Worm (Caenorhabditis elegans) whole organism, L1 larva: ENCODE measurements around the gene Y66D12A.6.

Experiments
- C04F5.9 ChIP-seq: sonication (generic microtip); optimal IDR thresholded peaks from 2 replicates; lab custom pipeline; 2016; ENCODE audit warnings: missing genetic modification characterization, missing compliant biosample characterization
- C16A3.4 ChIP-seq: fragments of 150-350 bp; optimal IDR thresholded peaks from 2 replicates; lab custom pipeline; 2014; ENCODE audit warnings: missing biosample characterization, missing genetic modification characterization
- F16B12.6 ChIP-seq: fragments of 150-350 bp; optimal IDR thresholded peaks from 2 replicates; lab custom pipeline; 2014; ENCODE audit warnings: missing biosample characterization, missing genetic modification characterization
- alr-1 ChIP-seq: fragments of 200-800 bp; sonication (Bioruptor generic); optimal IDR thresholded peaks from 2 replicates; lab custom pipeline; 2018; ENCODE audit warnings: borderline replicate concordance, mild to moderate bottlenecking, missing genetic modification characterization, missing compliant biosample characterization
- blmp-1 ChIP-seq: fragments of 150-350 bp; optimal IDR thresholded peaks from 2 replicates; lab custom pipeline; 2014; ENCODE audit warnings: missing biosample characterization, missing genetic modification characterization
- ceh-63 ChIP-seq: fragments of 200-800 bp; sonication (Bioruptor generic); optimal IDR thresholded peaks from 2 replicates; lab custom pipeline; 2018; ENCODE audit warnings: mild to moderate bottlenecking, missing genetic modification characterization, missing compliant biosample characterization
- ceh-82 ChIP-seq, 3 experiments: fragments of 150-350 bp in 1 of 3; sonication (generic microtip) in 2 of 3; optimal IDR thresholded peaks; 2 replicates each; lab custom pipeline; 2014 to 2017; ENCODE audit warnings: missing biosample characterization in 3 of 3, missing genetic modification characterization in 3 of 3
- ceh-90 ChIP-seq: sonication (generic microtip); optimal IDR thresholded peaks from 2 replicates; lab custom pipeline; 2016; ENCODE audit warnings: missing genetic modification characterization, missing compliant biosample characterization
- ces-1 ChIP-seq: fragments of 150-350 bp; optimal IDR thresholded peaks from 2 replicates; lab custom pipeline; 2014; ENCODE audit warnings: missing biosample characterization, missing genetic modification reagents, missing genetic modification characterization
- dpl-1 ChIP-seq, 3 experiments: fragments of 150-350 bp in 2 of 3; sonication (generic microtip) in 1 of 3; optimal IDR thresholded peaks; 2 replicates each; lab custom pipeline; 2014 to 2017; ENCODE audit warnings: missing biosample characterization in 3 of 3, missing genetic modification characterization in 3 of 3, missing genetic modification reagents in 3 of 3
- efl-1 ChIP-seq, 4 experiments: fragments of 150-350 bp; optimal IDR thresholded peaks in 3 of 4; peaks in 1 of 4; 1 replicate in 1 of 4; 2 replicates in 3 of 4; lab custom pipeline; 2014; ENCODE audit warnings: missing biosample characterization in 2 of 4, missing genetic modification characterization in 2 of 4, missing genetic modification reagents in 2 of 4
- elt-3 ChIP-seq, 6 experiments: fragments of 150-350 bp in 1 of 6; sonication (generic microtip); optimal IDR thresholded peaks; 2 replicates each; lab custom pipeline; 2017 to 2018; ENCODE audit warnings: missing biosample characterization in 6 of 6, missing genetic modification characterization in 6 of 6, inconsistent platforms in 1 of 6
- hlh-17 ChIP-seq: fragments of 200-800 bp; sonication (Bioruptor generic); optimal IDR thresholded peaks from 2 replicates; lab custom pipeline; 2018; ENCODE audit warnings: missing genetic modification characterization, mild to moderate bottlenecking, missing compliant biosample characterization, moderate library complexity, borderline replicate concordance
- isw-1 ChIP-seq: fragments of 200-800 bp; sonication (Bioruptor generic); IDR thresholded peaks from 2 replicates; pipeline ENCODE4 v1.3.6; 2022; ENCODE audit warnings: missing genetic modification characterization, missing compliant biosample characterization
- lin-13 ChIP-seq: fragments of 150-350 bp; optimal IDR thresholded peaks from 2 replicates; lab custom pipeline; 2014; ENCODE audit warnings: missing biosample characterization, missing genetic modification reagents, missing genetic modification characterization
- lin-14 ChIP-seq: fragments of 200-800 bp; sonication (Bioruptor generic); optimal IDR thresholded peaks from 2 replicates; lab custom pipeline; 2018; ENCODE audit warnings: mild to moderate bottlenecking, missing genetic modification characterization, moderate library complexity, missing compliant biosample characterization
- lin-15B ChIP-seq: fragments of 150-350 bp; sonication (generic microtip); optimal IDR thresholded peaks from 3 replicates; lab custom pipeline; 2014; ENCODE audit warnings: missing biosample characterization, missing genetic modification characterization
- lin-35 ChIP-seq, 2 experiments: fragments of 150-350 bp; optimal IDR thresholded peaks; 2 replicates each; lab custom pipeline; 2014; ENCODE audit warnings: missing biosample characterization in 2 of 2, missing genetic modification characterization in 2 of 2, missing genetic modification reagents in 2 of 2
- lsy-2 ChIP-seq, 2 experiments: fragments of 150-350 bp; optimal IDR thresholded peaks; 2 replicates each; lab custom pipeline; 2014; ENCODE audit warnings: missing biosample characterization in 2 of 2, missing genetic modification characterization in 2 of 2
- mab-9 ChIP-seq: fragments of 200-800 bp; sonication (Bioruptor generic); IDR thresholded peaks from 2 replicates; pipeline ENCODE4 v1.3.6; 2022; ENCODE audit warnings: missing genetic modification reagents, missing genetic modification characterization, missing compliant biosample characterization
- mdl-1 ChIP-seq, 2 experiments: fragments of 150-350 bp; optimal IDR thresholded peaks; 2 replicates each; lab custom pipeline; 2014 to 2017; ENCODE audit warnings: missing biosample characterization in 2 of 2, missing genetic modification characterization in 2 of 2, inconsistent platforms in 1 of 2
- mep-1 ChIP-seq: fragments of 150-350 bp; optimal IDR thresholded peaks from 2 replicates; lab custom pipeline; 2014; ENCODE audit warnings: missing biosample characterization, missing genetic modification characterization
- nhr-11 ChIP-seq: fragments of 150-350 bp; optimal IDR thresholded peaks from 2 replicates; lab custom pipeline; 2014; ENCODE audit warnings: missing biosample characterization, missing genetic modification characterization
- nhr-19 ChIP-seq: fragments of 200-800 bp; sonication (Bioruptor generic); conservative IDR thresholded peaks from 2 replicates; pipeline ENCODE4 v1.3.6; 2022; ENCODE audit warnings: missing genetic modification characterization, missing compliant biosample characterization
- nhr-20 ChIP-seq: sonication (generic microtip); optimal IDR thresholded peaks from 2 replicates; lab custom pipeline; 2016; ENCODE audit warnings: mild to moderate bottlenecking, missing genetic modification characterization, missing compliant biosample characterization
- nhr-28 ChIP-seq: fragments of 150-350 bp; optimal IDR thresholded peaks from 2 replicates; lab custom pipeline; 2014; ENCODE audit warnings: missing biosample characterization, missing genetic modification characterization
- nhr-47 ChIP-seq: sonication (generic microtip); optimal IDR thresholded peaks from 2 replicates; lab custom pipeline; 2016; ENCODE audit warnings: mild to moderate bottlenecking, missing genetic modification characterization, moderate library complexity, missing compliant biosample characterization
- nhr-76 ChIP-seq: sonication (generic microtip); optimal IDR thresholded peaks from 2 replicates; lab custom pipeline; 2017; ENCODE audit warnings: missing biosample characterization, missing genetic modification characterization
- nhr-77 ChIP-seq: fragments of 150-350 bp; optimal IDR thresholded peaks from 2 replicates; lab custom pipeline; 2014; ENCODE audit warnings: missing biosample characterization, missing genetic modification characterization
- nhr-84 ChIP-seq: sonication (generic microtip); optimal IDR thresholded peaks from 2 replicates; lab custom pipeline; 2017; ENCODE audit warnings: missing biosample characterization, missing genetic modification characterization
- nhr-85 ChIP-seq: sonication (generic microtip); peaks from one replicate; lab custom pipeline; 2016; ENCODE audit warnings: missing genetic modification characterization, inconsistent platforms, missing compliant biosample characterization
- nhr-90 ChIP-seq: sonication (generic microtip); optimal IDR thresholded peaks from 2 replicates; lab custom pipeline; 2016; ENCODE audit warnings: mild to moderate bottlenecking, missing genetic modification characterization, missing compliant biosample characterization; ENCODE audit not compliant: poor library complexity
- skn-1 ChIP-seq: fragments of 150-350 bp; optimal IDR thresholded peaks from 2 replicates; lab custom pipeline; 2014; ENCODE audit warnings: missing biosample characterization, missing genetic modification characterization
- snpc-4 ChIP-seq: fragments of 150-350 bp; optimal IDR thresholded peaks from 2 replicates; lab custom pipeline; 2014; ENCODE audit warnings: missing biosample characterization, missing genetic modification characterization
- snu-23 ChIP-seq: sonication (generic microtip); optimal IDR thresholded peaks from 2 replicates; lab custom pipeline; 2016; ENCODE audit warnings: missing genetic modification characterization, missing compliant biosample characterization
- sptf-1 ChIP-seq: fragments of 150-350 bp; optimal IDR thresholded peaks from 2 replicates; lab custom pipeline; 2014; ENCODE audit warnings: missing biosample characterization, missing genetic modification characterization
- swsn-7 ChIP-seq: sonication (generic microtip); optimal IDR thresholded peaks from 2 replicates; lab custom pipeline; 2016; ENCODE audit warnings: missing genetic modification characterization, missing compliant biosample characterization
- tbx-2 ChIP-seq: sonication (generic microtip); optimal IDR thresholded peaks from 2 replicates; lab custom pipeline; 2016; ENCODE audit warnings: missing genetic modification characterization, missing compliant biosample characterization
- tlp-1 ChIP-seq: fragments of 150-350 bp; optimal IDR thresholded peaks from 2 replicates; lab custom pipeline; 2014; ENCODE audit warnings: missing biosample characterization, missing genetic modification characterization
- unc-86 ChIP-seq: sonication (generic microtip); optimal IDR thresholded peaks from 2 replicates; lab custom pipeline; 2016; ENCODE audit warnings: missing genetic modification characterization, missing compliant biosample characterization
- vab-15 ChIP-seq: sonication (generic microtip); optimal IDR thresholded peaks from 2 replicates; lab custom pipeline; 2017; ENCODE audit warnings: missing genotype, mild to moderate bottlenecking, missing genetic modification characterization, missing compliant biosample characterization
- xbp-1 ChIP-seq: sonication (generic microtip); optimal IDR thresholded peaks from 2 replicates; lab custom pipeline; 2016; ENCODE audit warnings: missing genetic modification characterization, missing compliant biosample characterization

The Y66D12A.6 gene

ce11 chrIII:11580428-11580885 is 745 bp downstream of the Y66D12A.6 start, which contains the start of gene Y66D12A.7 (continued):
- TF ChIP-seq isw-1 (GFP tag; lab: Robert Waterston, UW) (no peak), efl-1 (optimal IDR thresholded peaks at IDR 0.05; lab: Kevin White, UChicago) (peak; percentile 60 to 91), efl-1 (GFP tag; optimal IDR thresholded peaks at IDR 0.05 in 1 of 2; lab: Kevin White, UChicago) (peak; percentile 89 to 99), ceh-90 (tag; lab: Kevin White, UChicago) (no peak), ces-1 (no peak)

- TF ChIP-seq ceh-63 (GFP tag; lab: Kevin White, UChicago): no peak
- TF ChIP-seq nhr-85: peak; percentile 56
- TF ChIP-seq mab-9 (GFP tag; lab: Robert Waterston, UW): 0 out of 2 replicates have a peak, but pooled peaks have one; percentile 23
Observed at ce11 chrIII:11579380-11579779, 1.8 kb downstream of the Y66D12A.6 start.

ce11 chrIII:11573921-11574320 is 7.3 kb downstream of the Y66D12A.6 start, which contains the start of gene Y66D12A.8:
Y66D12A.8 (plus strand) TSS chrIII:11574221.
- TF ChIP-seq isw-1 (GFP tag; lab: Robert Waterston, UW): no peak
- TF ChIP-seq lin-14: no peak
- no peak for TF ChIP-seq nhr-11 (tag; lab: Kevin White, UChicago)
- no peak for TF ChIP-seq ceh-63 (GFP tag; lab: Kevin White, UChicago)
- no peak for TF ChIP-seq nhr-28 (tag; lab: Kevin White, UChicago)
- no peak for TF ChIP-seq C04F5.9 (tag; lab: Kevin White, UChicago)
- TF ChIP-seq vab-15 (tag; lab: Kevin White, UChicago): no peak
- no peak for TF ChIP-seq tlp-1 (tag; lab: Kevin White, UChicago)
- no peak for TF ChIP-seq hlh-17 (GFP tag; lab: Kevin White, UChicago)
- TF ChIP-seq dpl-1 (GFP tag; optimal IDR thresholded peaks at IDR 0.05; lab: Kevin White, UChicago): no peak

ce11 chrIII:11567837-11568236 is 13.4 kb downstream of the Y66D12A.6 start, which contains the start of gene psme-3:
psme-3 (plus strand) TSS chrIII:11568137.
- TF ChIP-seq efl-1 (optimal IDR thresholded peaks at IDR 0.05; lab: Kevin White, UChicago) (no peak), efl-1 (GFP tag; optimal IDR thresholded peaks at IDR 0.05 in 1 of 2; lab: Kevin White, UChicago) (peak in 1 of 2 experiments; percentile 78), ceh-90 (tag; lab: Kevin White, UChicago) (no peak)

- TF ChIP-seq lin-13: peak; percentile 32
- peak; percentile 41 for TF ChIP-seq nhr-85
- TF ChIP-seq alr-1 (tag; lab: Kevin White, UChicago): no peak
- TF ChIP-seq elt-3 (tag; optimal IDR thresholded peaks at IDR 0.05; lab: Kevin White, UChicago): peak in 1 of 6 experiments; percentile 26
- TF ChIP-seq xbp-1: peak; percentile 27
- TF ChIP-seq mep-1 (tag; lab: Kevin White, UChicago): peak; percentile 25
- no peak for TF ChIP-seq nhr-76
- peak; percentile 19 for TF ChIP-seq swsn-7 (tag; lab: Kevin White, UChicago)
- TF ChIP-seq F16B12.6 (tag; lab: Kevin White, UChicago): peak; percentile 41
- peak in 1 of 2 experiments; percentile 3 for TF ChIP-seq mdl-1 (tag; optimal IDR thresholded peaks at IDR 0.05; lab: Kevin White, UChicago)
- peak; percentile 96 to 99 for TF ChIP-seq lin-35 (GFP tag; optimal IDR thresholded peaks at IDR 0.05; lab: Kevin White, UChicago)
- peak; percentile 32 for TF ChIP-seq blmp-1 (tag; lab: Kevin White, UChicago)
- no peak for TF ChIP-seq sptf-1 (tag; lab: Kevin White, UChicago)
- TF ChIP-seq lsy-2 (tag; optimal IDR thresholded peaks at IDR 0.05; lab: Kevin White, UChicago): peak; percentile 48 to 77
- peak; percentile 33 for TF ChIP-seq nhr-77 (tag; lab: Kevin White, UChicago)
- peak in 1 of 3 experiments; percentile 56 for TF ChIP-seq ceh-82 (tag; optimal IDR thresholded peaks at IDR 0.05; lab: Kevin White, UChicago)
- peak; percentile 22 for TF ChIP-seq nhr-90 (tag; lab: Kevin White, UChicago)
- no peak for TF ChIP-seq nhr-20 (tag; lab: Kevin White, UChicago)
- TF ChIP-seq unc-86: peak; percentile 13
- peak; percentile 66 for TF ChIP-seq lin-15B (tag; lab: Kevin White, UChicago)
- 0 out of 2 replicates have a peak, but pooled peaks have one; percentile 14 for TF ChIP-seq nhr-19 (GFP tag; lab: Robert Waterston, UW)
- no peak for TF ChIP-seq nhr-84 (tag; lab: Kevin White, UChicago)
- peak; percentile 62 for TF ChIP-seq skn-1 (tag; lab: Kevin White, UChicago)
- TF ChIP-seq C16A3.4 (tag; lab: Kevin White, UChicago): peak; percentile 14
- no peak for TF ChIP-seq nhr-47 (tag; lab: Kevin White, UChicago)
- peak; percentile 88 to 96 for TF ChIP-seq efl-1 (optimal IDR thresholded peaks at IDR 0.05; lab: Kevin White, UChicago)
- peak; percentile 97 to 100 for TF ChIP-seq efl-1 (GFP tag; optimal IDR thresholded peaks at IDR 0.05 in 1 of 2; lab: Kevin White, UChicago)
- peak; percentile 10 for TF ChIP-seq snpc-4 (tag; lab: Kevin White, UChicago)
- TF ChIP-seq snu-23 (GFP tag; lab: Kevin White, UChicago): peak; percentile 43
- peak; percentile 91 to 96 (median 94) for TF ChIP-seq dpl-1 (GFP tag; optimal IDR thresholded peaks at IDR 0.05; lab: Kevin White, UChicago)
- TF ChIP-seq tbx-2 (tag; lab: Kevin White, UChicago): peak; percentile 17
Observed at ce11 chrIII:11565602-11566001, 15.6 kb downstream of the Y66D12A.6 start, which contains the start of gene Y66D12A.10. Y66D12A.10 (plus strand) TSS chrIII:11565874.
